Fruit fly (Drosophila melanogaster): ENCODE data around the gene Tbcc.

Tbcc gene

DNA sequence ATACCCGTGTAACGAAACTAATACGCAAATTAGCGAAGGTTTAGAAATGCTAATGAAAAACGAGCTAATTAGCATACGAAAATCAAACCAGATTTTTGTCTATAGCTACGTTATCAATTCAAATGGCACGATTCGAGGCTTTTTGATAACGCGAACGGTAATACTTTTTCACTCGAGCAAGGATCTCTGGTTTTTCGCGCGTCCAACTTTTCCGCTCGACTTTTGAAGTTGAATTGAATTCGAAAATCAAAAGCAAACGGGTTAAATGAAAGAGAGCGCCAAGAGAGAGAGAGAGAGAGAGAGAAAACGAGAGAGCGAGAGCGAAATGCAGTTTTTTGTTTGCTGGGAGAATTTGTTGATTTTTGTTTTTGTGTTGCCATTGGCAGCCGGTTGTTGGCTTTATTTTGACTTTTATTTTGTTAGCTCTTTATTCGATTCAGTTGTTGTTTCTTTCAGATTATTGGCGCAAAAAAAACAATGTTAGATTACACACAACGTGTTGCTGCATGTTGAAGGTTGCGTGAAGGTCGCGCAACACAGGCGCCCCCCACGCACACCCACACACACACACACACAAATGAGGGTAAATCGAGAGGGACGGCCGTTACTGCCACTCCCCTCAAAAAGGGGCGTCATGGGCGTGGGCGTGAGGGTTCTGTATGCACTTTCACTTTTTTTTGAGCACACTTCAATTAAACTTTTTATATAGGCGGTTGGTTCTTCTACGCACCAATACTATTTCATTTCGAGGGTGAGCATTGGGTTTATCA, 9.7 kb upstream of the Tbcc start:
- TF ChIP-seq usp (GFP tag; optimal IDR thresholded peaks at IDR 0.05) = no peak
- TF ChIP-seq CG8478 (optimal IDR thresholded peaks at IDR 0.05) = no peak
- no peak for TF ChIP-seq EcR (GFP tag; optimal IDR thresholded peaks at IDR 0.05)
- no peak for TF ChIP-seq pan (optimal IDR thresholded peaks at IDR 0.05)
- no peak for TF ChIP-seq psq (optimal IDR thresholded peaks at IDR 0.05)
- no peak for TF ChIP-seq Dll (optimal IDR thresholded peaks at IDR 0.05)

dm6 chr2L:4196347-4197142, 9.0 kb upstream of the Tbcc start:
- TF ChIP-seq psq (optimal IDR thresholded peaks at IDR 0.05) (no peak), CG8478 (optimal IDR thresholded peaks at IDR 0.05) (no peak), usp (GFP tag; optimal IDR thresholded peaks at IDR 0.05) (no peak), Dll (optimal IDR thresholded peaks at IDR 0.05) (no peak), EcR (GFP tag; optimal IDR thresholded peaks at IDR 0.05) (no peak), pan (optimal IDR thresholded peaks at IDR 0.05) (no peak)

DNA sequence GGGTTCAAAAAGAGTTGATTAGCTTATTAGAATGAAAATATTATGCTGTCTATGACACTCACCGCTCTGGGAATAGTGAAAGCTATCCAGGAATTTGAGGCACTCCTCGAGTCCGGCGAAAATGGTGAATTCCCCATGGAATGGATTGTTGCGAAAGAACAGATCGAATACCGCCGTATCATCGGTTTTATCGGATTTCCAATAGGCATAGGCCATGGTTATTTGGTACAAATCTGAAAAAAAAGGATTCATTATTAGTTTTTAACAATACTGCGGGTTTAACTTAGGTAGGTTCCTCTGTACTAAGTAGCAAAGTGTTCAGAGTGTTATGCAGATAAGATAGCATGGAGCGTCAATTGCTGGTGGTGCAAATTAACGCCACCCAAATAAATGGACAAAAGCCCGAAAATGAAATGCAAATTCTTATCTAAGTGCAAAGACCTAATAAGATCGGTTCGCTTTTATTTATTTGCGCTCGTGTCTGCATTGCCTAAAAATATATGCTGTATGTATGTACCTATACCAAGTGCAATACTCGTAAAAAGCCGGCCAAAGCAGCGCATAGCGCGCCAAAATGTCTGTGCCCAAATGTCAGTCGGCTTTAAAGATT, 8.2 kb upstream of the Tbcc start:
- TF ChIP-seq EcR (GFP tag; optimal IDR thresholded peaks at IDR 0.05) (no peak), psq (optimal IDR thresholded peaks at IDR 0.05) (no peak), pan (optimal IDR thresholded peaks at IDR 0.05) (no peak), CG8478 (optimal IDR thresholded peaks at IDR 0.05) (no peak), Dll (optimal IDR thresholded peaks at IDR 0.05) (no peak), usp (GFP tag; optimal IDR thresholded peaks at IDR 0.05) (no peak)

- TF ChIP-seq usp (GFP tag; optimal IDR thresholded peaks at IDR 0.05) = no peak
- TF ChIP-seq psq (optimal IDR thresholded peaks at IDR 0.05) = no peak
- TF ChIP-seq CG8478 (optimal IDR thresholded peaks at IDR 0.05) = no peak
- TF ChIP-seq pan (optimal IDR thresholded peaks at IDR 0.05) = no peak
- no peak for TF ChIP-seq Dll (optimal IDR thresholded peaks at IDR 0.05)
- no peak for TF ChIP-seq EcR (GFP tag; optimal IDR thresholded peaks at IDR 0.05)
Measured at dm6 chr2L:4185269-4186024, 2.1 kb downstream of the Tbcc start.

- no peak for TF ChIP-seq psq (optimal IDR thresholded peaks at IDR 0.05)
- TF ChIP-seq Dll (optimal IDR thresholded peaks at IDR 0.05) = no peak
- TF ChIP-seq EcR (GFP tag; optimal IDR thresholded peaks at IDR 0.05) = no peak
- no peak for TF ChIP-seq usp (GFP tag; optimal IDR thresholded peaks at IDR 0.05)
- no peak for TF ChIP-seq pan (optimal IDR thresholded peaks at IDR 0.05)
- no peak for TF ChIP-seq CG8478 (optimal IDR thresholded peaks at IDR 0.05)
Measured at dm6 chr2L:4179960-4180359, 7.6 kb downstream of the Tbcc start.

DNA sequence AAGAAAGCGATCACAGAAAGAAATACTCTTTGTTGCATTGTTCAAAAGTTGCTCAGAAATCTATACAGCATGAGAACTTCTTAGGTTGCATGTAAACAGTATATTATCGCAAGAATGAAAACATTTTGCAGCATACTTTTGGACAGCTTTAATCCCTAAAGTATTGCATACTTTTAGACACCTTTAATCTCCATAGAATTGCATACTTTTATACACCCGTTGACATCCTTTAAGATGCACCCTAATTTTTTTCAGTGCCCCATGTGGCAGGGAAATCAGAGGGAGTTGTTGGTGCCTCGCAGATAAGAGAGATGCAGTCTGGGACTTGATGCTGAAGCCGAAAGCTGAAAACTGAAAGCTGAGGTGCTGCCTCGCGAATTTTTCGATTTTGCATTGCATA, 8.2 kb downstream of the Tbcc start:
- no peak for TF ChIP-seq usp (GFP tag; optimal IDR thresholded peaks at IDR 0.05)
- no peak for TF ChIP-seq EcR (GFP tag; optimal IDR thresholded peaks at IDR 0.05)
- TF ChIP-seq psq (optimal IDR thresholded peaks at IDR 0.05) = no peak
- TF ChIP-seq pan (optimal IDR thresholded peaks at IDR 0.05) = no peak
- TF ChIP-seq CG8478 (optimal IDR thresholded peaks at IDR 0.05) = no peak
- no peak for TF ChIP-seq Dll (optimal IDR thresholded peaks at IDR 0.05)

dm6 chr2L:4166034-4166433, 21.6 kb downstream of the Tbcc start, which contains the start of gene Or24a:
TSS of gene Or24a (minus strand) at chr2L:4166134.
- no peak for TF ChIP-seq Dll (optimal IDR thresholded peaks at IDR 0.05)
- TF ChIP-seq pan (optimal IDR thresholded peaks at IDR 0.05) = no peak
- no peak for TF ChIP-seq EcR (GFP tag; optimal IDR thresholded peaks at IDR 0.05)
- no peak for TF ChIP-seq psq (optimal IDR thresholded peaks at IDR 0.05)
- no peak for TF ChIP-seq usp (GFP tag; optimal IDR thresholded peaks at IDR 0.05)
- no peak for TF ChIP-seq CG8478 (optimal IDR thresholded peaks at IDR 0.05)

DNA sequence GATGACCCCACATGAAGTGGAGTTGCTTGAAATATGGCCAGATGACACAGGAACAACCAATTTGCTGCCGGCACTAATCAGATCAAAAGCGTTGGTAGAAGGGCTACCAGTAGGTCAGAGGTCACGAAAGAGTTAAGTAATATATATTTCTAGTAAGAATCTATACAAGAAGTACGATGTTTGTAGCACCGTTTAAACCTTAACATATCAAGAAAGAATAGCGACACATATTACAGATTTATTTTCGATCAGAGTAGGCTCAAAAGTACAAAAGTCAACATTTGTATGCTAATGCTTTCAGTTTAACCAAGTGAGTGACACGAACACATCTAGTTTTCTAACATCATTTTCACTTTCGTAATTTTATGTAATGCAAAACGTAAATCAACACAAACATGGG, 38.6 kb downstream of the Tbcc start, which contains the start of gene CG2955:
Gene CG2955, plus strand, starts transcription at position 301 of the 400 bp plus-strand sequence.
- no peak for TF ChIP-seq psq (optimal IDR thresholded peaks at IDR 0.05)
- no peak for TF ChIP-seq pan (optimal IDR thresholded peaks at IDR 0.05)
- TF ChIP-seq usp (GFP tag; optimal IDR thresholded peaks at IDR 0.05) = no peak
- no peak for TF ChIP-seq Dll (optimal IDR thresholded peaks at IDR 0.05)
- no peak for TF ChIP-seq CG8478 (optimal IDR thresholded peaks at IDR 0.05)
- no peak for TF ChIP-seq EcR (GFP tag; optimal IDR thresholded peaks at IDR 0.05)

DNA sequence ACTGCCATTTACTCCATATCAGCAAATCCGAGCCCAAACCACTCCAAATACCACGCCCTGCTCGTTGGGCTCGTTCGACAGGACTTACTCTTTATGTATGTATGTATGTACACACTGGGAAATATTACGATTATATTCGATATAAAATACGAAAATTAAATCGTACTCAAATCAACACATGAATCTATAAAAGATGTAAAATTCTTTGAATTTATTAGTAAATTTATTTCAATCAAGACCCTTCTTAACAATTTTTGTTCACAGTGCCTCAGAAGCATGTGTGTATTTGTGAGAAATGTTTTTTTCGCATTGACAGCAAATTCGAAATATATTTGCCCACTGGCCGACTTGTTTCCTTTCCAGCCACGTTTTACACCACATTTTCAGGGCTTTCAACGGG, 41.3 kb downstream of the Tbcc start:
- TF ChIP-seq usp (GFP tag; optimal IDR thresholded peaks at IDR 0.05) = no peak
- no peak for TF ChIP-seq psq (optimal IDR thresholded peaks at IDR 0.05)
- no peak for TF ChIP-seq pan (optimal IDR thresholded peaks at IDR 0.05)
- no peak for TF ChIP-seq EcR (GFP tag; optimal IDR thresholded peaks at IDR 0.05)
